Fruit fly (Drosophila melanogaster) whole organism, embryonic: Measurements from ENCODE around the gene bsf.
A peak's percentile ranks its signal among the peaks of the same experiment; 100 is the strongest.

Experiments used
- Aef1 ChIP-seq: fragments of 200-800 bp; sonication (Bioruptor generic); IDR thresholded peaks from 3 replicates; pipeline ENCODE4 v1.3.6; 2022; ENCODE audit warnings: missing biosample characterization, missing genetic modification characterization
- Awh ChIP-seq: fragments of 200-800 bp; sonication (Bioruptor generic); IDR thresholded peaks from 2 replicates; pipeline ENCODE4, ENCODE4 v1.3.6; 2022; ENCODE audit warnings: missing biosample characterization, missing genetic modification characterization
- CG12659 ChIP-seq: fragments of 200-800 bp; sonication (Bioruptor generic); optimal IDR thresholded peaks from 3 replicates; lab custom pipeline; 2017; ENCODE audit warnings: mild to moderate bottlenecking, missing biosample characterization, missing genetic modification reagents, missing genetic modification characterization
- CG12744 ChIP-seq: fragments of 200-800 bp; sonication (Bioruptor generic); optimal IDR thresholded peaks from 2 replicates; lab custom pipeline; 2016; ENCODE audit warnings: missing biosample characterization, missing genetic modification characterization
- CG13287 ChIP-seq: fragments of 200-800 bp; sonication (Bioruptor generic); IDR thresholded peaks from 2 replicates; pipeline ENCODE4 v1.3.6; 2022; ENCODE audit warnings: missing biosample characterization, missing genetic modification characterization; ENCODE audit not compliant: partially characterized antibody
- CG13424 ChIP-seq: fragments of 200-800 bp; sonication (Bioruptor generic); optimal IDR thresholded peaks from 2 replicates; lab custom pipeline; 2019; ENCODE audit warnings: missing biosample characterization, mild to moderate bottlenecking, missing genetic modification characterization, moderate library complexity
- CG13775 ChIP-seq: fragments of 200-800 bp; sonication (Bioruptor generic); optimal IDR thresholded peaks from 3 replicates; lab custom pipeline; 2017; ENCODE audit warnings: missing biosample characterization, mild to moderate bottlenecking, missing genetic modification characterization
- CG14441 ChIP-seq: fragments of 200-800 bp; sonication (Bioruptor generic); IDR thresholded peaks from 2 replicates; pipeline ENCODE4 v1.3.6; 2022; ENCODE audit warnings: missing biosample characterization, missing genetic modification characterization
- CG15601 ChIP-seq: fragments of 200-800 bp; sonication (Bioruptor generic); optimal IDR thresholded peaks from 3 replicates; lab custom pipeline; 2019; ENCODE audit warnings: missing biosample characterization, mild to moderate bottlenecking, missing genetic modification characterization, moderate library complexity
- CG1602 ChIP-seq: fragments of 200-800 bp; sonication (Bioruptor generic); optimal IDR thresholded peaks from 3 replicates; lab custom pipeline; 2016; ENCODE audit warnings: missing biosample characterization, missing genetic modification characterization
- CG16779 ChIP-seq: fragments of 200-800 bp; sonication (Bioruptor generic); IDR thresholded peaks from 2 replicates; pipeline ENCODE4 v1.3.6; 2022; ENCODE audit warnings: missing biosample characterization, missing genetic modification characterization
- CG2116 ChIP-seq: fragments of 200-800 bp; sonication (Bioruptor generic); optimal IDR thresholded peaks from 3 replicates; lab custom pipeline; 2018; ENCODE audit warnings: missing biosample characterization, mild to moderate bottlenecking, missing genetic modification characterization
- CG2712 ChIP-seq: fragments of 200-800 bp; optimal IDR thresholded peaks from 3 replicates; lab custom pipeline; 2019; ENCODE audit warnings: missing biosample characterization, mild to moderate bottlenecking, missing genetic modification characterization, moderate library complexity
- CG2875 ChIP-seq: fragments of 200-800 bp; sonication (Bioruptor generic); optimal IDR thresholded peaks from 2 replicates; lab custom pipeline; 2017; ENCODE audit warnings: missing biosample characterization, mild to moderate bottlenecking, missing genetic modification characterization, missing genetic modification reagents
- CG30403 ChIP-seq: fragments of 200-800 bp; sonication (Bioruptor generic); optimal IDR thresholded peaks from 3 replicates; lab custom pipeline; 2016; ENCODE audit warnings: missing biosample characterization, missing genetic modification characterization
- CG31441 ChIP-seq: fragments of 200-800 bp; sonication (Bioruptor generic); IDR thresholded peaks from 2 replicates; pipeline ENCODE4 v1.3.6; 2022; ENCODE audit warnings: missing biosample characterization, missing genetic modification characterization
- CG42726 ChIP-seq: fragments of 200-800 bp; sonication (Bioruptor generic); IDR thresholded peaks from 2 replicates; pipeline ENCODE4 v1.3.6; 2022; ENCODE audit warnings: missing biosample characterization, missing genetic modification characterization; ENCODE audit not compliant: partially characterized antibody
- CG7271 ChIP-seq: fragments of 200-800 bp; sonication (Bioruptor generic); optimal IDR thresholded peaks from 2 replicates; lab custom pipeline; 2018; ENCODE audit warnings: missing biosample characterization, mild to moderate bottlenecking, missing genetic modification characterization, moderate library complexity
- CG7839 ChIP-seq: fragments of 200-800 bp; sonication (Bioruptor generic); optimal IDR thresholded peaks from 3 replicates; lab custom pipeline; 2018; ENCODE audit warnings: missing biosample characterization, mild to moderate bottlenecking, missing genetic modification characterization, moderate library complexity
- CG9437 ChIP-seq: fragments of 200-800 bp; sonication (Bioruptor generic); optimal IDR thresholded peaks from 2 replicates; lab custom pipeline; 2018; ENCODE audit warnings: missing biosample characterization, mild to moderate bottlenecking, missing genetic modification characterization
- CG9797 ChIP-seq: fragments of 200-800 bp; sonication (Bioruptor generic); optimal IDR thresholded peaks from 3 replicates; lab custom pipeline; 2018; ENCODE audit warnings: missing biosample characterization, mild to moderate bottlenecking, missing genetic modification characterization
- CG9817 ChIP-seq: fragments of 200-800 bp; sonication (Bioruptor generic); optimal IDR thresholded peaks from 2 replicates; lab custom pipeline; 2018; ENCODE audit warnings: missing biosample characterization, mild to moderate bottlenecking, missing genetic modification characterization, moderate library complexity
- CHES-1-like ChIP-seq: fragments of 200-800 bp; sonication (Bioruptor generic); optimal IDR thresholded peaks from 2 replicates; lab custom pipeline; 2016; ENCODE audit warnings: missing biosample characterization, missing genetic modification characterization
- Dad ChIP-seq: fragments of 200-800 bp; sonication (Bioruptor generic); optimal IDR thresholded peaks from 3 replicates; lab custom pipeline; 2016; ENCODE audit warnings: missing biosample characterization, missing genetic modification characterization
- Dek ChIP-seq: fragments of 200-800 bp; sonication (Bioruptor generic); optimal IDR thresholded peaks from 3 replicates; lab custom pipeline; 2019; ENCODE audit warnings: missing biosample characterization, mild to moderate bottlenecking, missing genetic modification characterization, moderate library complexity
- E2f2 ChIP-seq: fragments of 200-800 bp; sonication (Bioruptor generic); IDR thresholded peaks from 2 replicates; pipeline ENCODE4 v1.3.6; 2022; ENCODE audit warnings: missing biosample characterization, missing genetic modification characterization
- Fer3 ChIP-seq: fragments of 200-800 bp; sonication (Bioruptor generic); optimal IDR thresholded peaks from 2 replicates; lab custom pipeline; 2018; ENCODE audit warnings: missing biosample characterization, mild to moderate bottlenecking, missing genetic modification characterization, moderate library complexity
- Hmr ChIP-seq: fragments of 200-800 bp; sonication (Bioruptor generic); optimal IDR thresholded peaks from 3 replicates; lab custom pipeline; 2017; ENCODE audit warnings: mild to moderate bottlenecking, missing biosample characterization, missing genetic modification reagents, missing genetic modification characterization
- Sox100B ChIP-seq: fragments of 200-800 bp; sonication (Bioruptor generic); optimal IDR thresholded peaks from 3 replicates; lab custom pipeline; 2018; ENCODE audit warnings: missing biosample characterization, mild to moderate bottlenecking, missing genetic modification characterization
- al ChIP-seq: fragments of 200-800 bp; sonication (Bioruptor generic); IDR thresholded peaks from 2 replicates; pipeline ENCODE4 v1.3.6; 2022; ENCODE audit warnings: missing biosample characterization, missing genetic modification characterization
- bsh ChIP-seq, 2 experiments: fragments of 200-800 bp; sonication (Bioruptor generic); optimal IDR thresholded peaks; 2 replicates each; lab custom pipeline; 2017 to 2018; ENCODE audit warnings: mild to moderate bottlenecking in 2 of 2, missing biosample characterization in 2 of 2, missing genetic modification characterization in 2 of 2, moderate library complexity in 1 of 2
- dmrt11E ChIP-seq: fragments of 200-800 bp; sonication (Bioruptor generic); optimal IDR thresholded peaks from 3 replicates; lab custom pipeline; 2018; ENCODE audit warnings: missing biosample characterization, mild to moderate bottlenecking, missing genetic modification characterization, moderate library complexity
- dpn ChIP-seq, 2 experiments: fragments of 200-800 bp; sonication (Bioruptor generic); optimal IDR thresholded peaks; 3 replicates each; lab custom pipeline; 2016; ENCODE audit warnings: missing biosample characterization in 2 of 2, missing genetic modification characterization in 2 of 2
- gem ChIP-seq: fragments of 200-800 bp; sonication (Bioruptor generic); optimal IDR thresholded peaks from 2 replicates; lab custom pipeline; 2019; ENCODE audit warnings: missing biosample characterization, mild to moderate bottlenecking, missing genetic modification characterization, moderate library complexity
- h ChIP-seq: fragments of >200 bp; optimal IDR thresholded peaks from 2 replicates; lab custom pipeline; 2017
- insv ChIP-seq, 2 experiments: fragments of 200-800 bp; sonication (Bioruptor generic); optimal IDR thresholded peaks; 3 replicates each; lab custom pipeline; 2016 to 2018; ENCODE audit warnings: missing biosample characterization in 2 of 2, missing genetic modification characterization in 2 of 2
- kay ChIP-seq: fragments of 200-800 bp; sonication (Bioruptor generic); optimal IDR thresholded peaks from 2 replicates; lab custom pipeline; 2016; ENCODE audit warnings: missing biosample characterization, missing genetic modification characterization
- klu ChIP-seq: fragments of 200-800 bp; sonication (Bioruptor generic); IDR thresholded peaks from 2 replicates; pipeline ENCODE4 v1.3.6; 2022; ENCODE audit warnings: missing biosample characterization, missing genetic modification characterization
- pho ChIP-seq: fragments of 200-800 bp; sonication (Bioruptor generic); optimal IDR thresholded peaks from 2 replicates; lab custom pipeline; 2016; ENCODE audit warnings: missing biosample characterization, missing genetic modification characterization
- phol ChIP-seq: fragments of 200-800 bp; sonication (Bioruptor generic); optimal IDR thresholded peaks from 3 replicates; lab custom pipeline; 2018; ENCODE audit warnings: missing biosample characterization, mild to moderate bottlenecking, missing genetic modification characterization, moderate library complexity
- prd ChIP-seq, 3 experiments: fragments of >200 bp in 2 of 3; fragments of 200-800 bp in 1 of 3; sonication (Bioruptor generic) in 1 of 3; optimal IDR thresholded peaks in 2 of 3; IDR thresholded peaks in 1 of 3; 2 replicates in 2 of 3; 3 replicates in 1 of 3; pipeline versions ENCODE4 v1.3.6 to Lab custom; 2017 to 2022; ENCODE audit warnings: missing biosample characterization in 1 of 3, missing genetic modification characterization in 1 of 3
- sens ChIP-seq: fragments of 200-800 bp; sonication (Bioruptor generic); peaks from one replicate; lab custom pipeline; 2016; ENCODE audit warnings: missing biosample characterization, missing genetic modification characterization
- sima ChIP-seq: fragments of 200-800 bp; sonication (Bioruptor generic); optimal IDR thresholded peaks from 2 replicates; lab custom pipeline; 2016; ENCODE audit warnings: missing biosample characterization, missing genetic modification characterization
- sob ChIP-seq: fragments of 200-800 bp; sonication (Bioruptor generic); IDR thresholded peaks from 2 replicates; pipeline ENCODE4 v1.3.6; 2022; ENCODE audit warnings: missing biosample characterization, missing genetic modification characterization
- stwl ChIP-seq: fragments of 200-800 bp; sonication (Bioruptor generic); optimal IDR thresholded peaks from 3 replicates; lab custom pipeline; 2018; ENCODE audit warnings: missing biosample characterization, mild to moderate bottlenecking, missing genetic modification characterization, moderate library complexity
- ttk ChIP-seq: fragments of 200-800 bp; sonication (Bioruptor generic); IDR thresholded peaks from 2 replicates; pipeline ENCODE4 v2.1.2; 2022; ENCODE audit warnings: missing biosample characterization, missing genetic modification characterization
- yki ChIP-seq: fragments of >200 bp; optimal IDR thresholded peaks from 3 replicates; lab custom pipeline; 2018
- zen ChIP-seq: fragments of 200-800 bp; sonication (Bioruptor generic); optimal IDR thresholded peaks from 3 replicates; lab custom pipeline; 2018; ENCODE audit warnings: missing biosample characterization, mild to moderate bottlenecking, missing genetic modification characterization, moderate library complexity

The bsf gene

dm6 chr2L:18484382-18485050 lies 30.1 kb upstream of the bsf start, which contains the start of gene CG10283 (continued):
- TF ChIP-seq Hmr (GFP tag; lab: Kevin White, UChicago) (peak; percentile 10), Sox100B (peak; percentile 43), sens (GFP tag; lab: Kevin White, UChicago) (peak; percentile 79), CG7271 (tag; lab: Kevin White, UChicago) (peak; percentile 40), klu (GFP tag; lab: Robert Waterston, UW) (no peak; the same call in 1 of the 2 replicates), dpn (GFP tag; optimal IDR thresholded peaks at IDR 0.05; lab: Kevin White, UChicago) (peak in 1 of 2 experiments; percentile 20), stwl (peak; percentile 61), Awh (GFP tag; lab: Robert Waterston, UW) (0 out of 2 replicates have a peak, but pooled peaks have one; percentile 9), CG9797 (GFP tag; lab: Kevin White, UChicago) (peak; percentile 12), CG2875 (GFP tag; lab: Kevin White, UChicago) (peak; percentile 18), sima (GFP tag; lab: Kevin White, UChicago) (no peak), zen (tag; lab: Kevin White, UChicago) (peak; percentile 29), CG1602 (GFP tag; lab: Kevin White, UChicago) (peak; percentile 37), CG2116 (GFP tag; lab: Kevin White, UChicago) (peak; percentile 64), al (GFP tag; lab: Robert Waterston, UW) (0 out of 2 replicates have a peak, but pooled peaks have one; percentile 18), insv (GFP tag; optimal IDR thresholded peaks at IDR 0.05; lab: Kevin White, UChicago) (peak in 1 of 2 experiments; percentile 72), yki (lab: Kevin White, UChicago) (peak; percentile 60), prd (optimal IDR thresholded peaks at IDR 0.05; lab: Kevin White, UChicago) (no peak), prd (GFP tag; IDR thresholded peaks at IDR 0.05; lab: Robert Waterston, UW) (0 out of 3 replicates have a peak, but pooled peaks have one; percentile 16), CG12659 (GFP tag; lab: Kevin White, UChicago) (peak; percentile 57), CG15601 (tag; lab: Kevin White, UChicago) (peak; percentile 30), CG30403 (peak; percentile 56), CG9817 (tag; lab: Kevin White, UChicago) (peak; percentile 43), CG2712 (tag; lab: Kevin White, UChicago) (peak; percentile 40), gem (tag; lab: Kevin White, UChicago) (peak; percentile 77), CG9437 (peak; percentile 34), CG13424 (tag; lab: Kevin White, UChicago) (peak; percentile 57), phol (peak; percentile 60), CG16779 (GFP tag; lab: Robert Waterston, UW) (no peak), CG31441 (peak; percentile 39; the same call in 1 of the 2 replicates), kay (peak; percentile 32), ttk (no peak), Aef1 (no peak), h (lab: Kevin White, UChicago) (no peak), Dek (tag; lab: Kevin White, UChicago) (peak; percentile 52), Dad (GFP tag; lab: Kevin White, UChicago) (no peak), CG7839 (tag; lab: Kevin White, UChicago) (no peak), Fer3 (peak; percentile 3), CHES-1-like (no peak), sob (GFP tag; lab: Robert Waterston, UW) (peak; percentile 43; the same call in 1 of the 2 replicates), CG13775 (GFP tag; lab: Kevin White, UChicago) (peak; percentile 21), CG14441 (0 out of 2 replicates have a peak, but pooled peaks have one; percentile 5), pho (peak; percentile 29), dmrt11E (tag; lab: Kevin White, UChicago) (peak; percentile 51), CG13287 (GFP tag; lab: Robert Waterston, UW) (peak; percentile 50; the same call in 1 of the 2 replicates), CG42726 (peak; percentile 45; the same call in 1 of the 2 replicates), CG12744 (GFP tag; lab: Kevin White, UChicago) (no peak), E2f2 (GFP tag; lab: Robert Waterston, UW) (peak; percentile 81), bsh (GFP tag; optimal IDR thresholded peaks at IDR 0.05; lab: Kevin White, UChicago) (peak in 1 of 2 experiments; percentile 19)
